Fruit fly (Drosophila melanogaster): Measurements from ENCODE around the gene hth.

hth gene

dm6 chr3R:10537108-10537814, 102.1 kb downstream of the hth start (continued):
- peak in 1 of 2 experiments; percentile 87 for TF ChIP-seq Eip74EF (GFP tag; optimal IDR thresholded peaks at IDR 0.05)
- no peak for TF ChIP-seq ab (GFP tag; optimal IDR thresholded peaks at IDR 0.05)
- peak; percentile 92 for TF ChIP-seq CG10979 (tag; optimal IDR thresholded peaks at IDR 0.05)
- TF ChIP-seq fd3F (GFP tag; optimal IDR thresholded peaks at IDR 0.05), result peak; percentile 16
- peak; percentile 71 for TF ChIP-seq zf30C (GFP tag; optimal IDR thresholded peaks at IDR 0.05)
- TF ChIP-seq NfI (GFP tag; optimal IDR thresholded peaks at IDR 0.05), result peak; percentile 60
- no peak for TF ChIP-seq Ravus (GFP tag; IDR thresholded peaks at IDR 0.05)
- TF ChIP-seq fd102C (GFP tag; optimal IDR thresholded peaks at IDR 0.05), result no peak
- peak; percentile 60 for TF ChIP-seq HLH3B (GFP tag; IDR thresholded peaks at IDR 0.05)
- peak; percentile 52 for TF ChIP-seq E2f1 (GFP tag; IDR thresholded peaks at IDR 0.05)
- TF ChIP-seq CG7839 (tag; optimal IDR thresholded peaks at IDR 0.05), result peak; percentile 90
- TF ChIP-seq Hr3 (GFP tag; optimal IDR thresholded peaks at IDR 0.05), result peak; percentile 73
- no peak for TF ChIP-seq CG11456 (GFP tag; IDR thresholded peaks at IDR 0.05)
- peak; percentile 92 for TF ChIP-seq sens (GFP tag)
- peak; percentile 43 for TF ChIP-seq CG30431 (GFP tag; optimal IDR thresholded peaks at IDR 0.05)
- no peak for TF ChIP-seq ato (GFP tag; IDR thresholded peaks at IDR 0.05; ENCODE audit: partially characterized antibody)
- no peak for TF ChIP-seq CG4617 (GFP tag; optimal IDR thresholded peaks at IDR 0.05; ENCODE audit: borderline replicate concordance)
- TF ChIP-seq cas (GFP tag; IDR thresholded peaks at IDR 0.05), result no peak
- TF ChIP-seq CG34422 (GFP tag; IDR thresholded peaks at IDR 0.05), result 0 out of 3 replicates have a peak, but pooled peaks have one; percentile 57
- TF ChIP-seq NC2α (GFP tag; optimal IDR thresholded peaks at IDR 0.05), result no peak
- peak; percentile 85 for TF ChIP-seq CG15601 (tag; optimal IDR thresholded peaks at IDR 0.05)
- peak; percentile 19 for TF ChIP-seq sug (tag; optimal IDR thresholded peaks at IDR 0.05)
- TF ChIP-seq CG12769 (tag; optimal IDR thresholded peaks at IDR 0.05), result no peak
- no peak for TF ChIP-seq disco-r (GFP tag; optimal IDR thresholded peaks at IDR 0.05)
- peak; percentile 59 for TF ChIP-seq Fer1 (GFP tag; optimal IDR thresholded peaks at IDR 0.05)
- TF ChIP-seq CTCF (GFP tag; optimal IDR thresholded peaks at IDR 0.05), result no peak
- peak; percentile 82 for TF ChIP-seq CG17359 (tag; optimal IDR thresholded peaks at IDR 0.05)
- TF ChIP-seq Asciz (GFP tag; optimal IDR thresholded peaks at IDR 0.05), result peak; percentile 83
- peak; percentile 72 for TF ChIP-seq ATbp (GFP tag; optimal IDR thresholded peaks at IDR 0.05)
- TF ChIP-seq Mes4 (GFP tag; optimal IDR thresholded peaks at IDR 0.05), result no peak
- TF ChIP-seq Nf-YB (GFP tag; optimal IDR thresholded peaks at IDR 0.05), result peak; percentile 59
- TF ChIP-seq CG2129 (GFP tag; IDR thresholded peaks at IDR 0.05; ENCODE audit: partially characterized antibody), result no peak
- TF ChIP-seq CG7963 (GFP tag; IDR thresholded peaks at IDR 0.05; ENCODE audit: partially characterized antibody), result no peak
- TF ChIP-seq croc (GFP tag; conservative IDR thresholded peaks at IDR 0.05), result peak; percentile 69
- TF ChIP-seq CG8281 (tag; optimal IDR thresholded peaks at IDR 0.05), result peak; percentile 51
- TF ChIP-seq CG10654 (GFP tag; optimal IDR thresholded peaks at IDR 0.05), result peak; percentile 66
- TF ChIP-seq Xbp1 (GFP tag; optimal IDR thresholded peaks at IDR 0.05), result peak; percentile 71
- TF ChIP-seq eve (GFP tag; optimal IDR thresholded peaks at IDR 0.05), result peak in 1 of 2 experiments; percentile 86
- TF ChIP-seq D (optimal IDR thresholded peaks at IDR 0.05), result no peak
- TF ChIP-seq D (GFP tag; optimal IDR thresholded peaks at IDR 0.05), result peak; percentile 87
- TF ChIP-seq tap (tag; optimal IDR thresholded peaks at IDR 0.05), result peak; percentile 84
- no peak for TF ChIP-seq CG8944 (GFP tag; optimal IDR thresholded peaks at IDR 0.05)
- peak; percentile 59 for TF ChIP-seq Hsf (GFP tag; optimal IDR thresholded peaks at IDR 0.05)
- TF ChIP-seq Sin3A (optimal IDR thresholded peaks at IDR 0.05), result no peak
- peak; percentile 91 for TF ChIP-seq CG14710 (tag; optimal IDR thresholded peaks at IDR 0.05)
- no peak for TF ChIP-seq CG16779 (GFP tag; IDR thresholded peaks at IDR 0.05)
- peak; percentile 81 for TF ChIP-seq dysf (GFP tag; IDR thresholded peaks at IDR 0.05)
- TF ChIP-seq HmgZ (tag; optimal IDR thresholded peaks at IDR 0.05), result peak; percentile 3
- peak; percentile 91 for TF ChIP-seq sr (GFP tag; IDR thresholded peaks at IDR 0.05)
- peak; percentile 54 for TF ChIP-seq Nf-YC (tag; optimal IDR thresholded peaks at IDR 0.05)

Data from whole organism, embryonic.